Fruit fly (Drosophila melanogaster): ENCODE results near the gene CG13731.

CG13731 gene

dm6 chr3L:17393098-17393497 is 4.3 kb upstream of the CG13731 start:
- TF ChIP-seq tj (GFP tag; optimal IDR thresholded peaks at IDR 0.05) (no peak), cic (GFP tag; optimal IDR thresholded peaks at IDR 0.05) (no peak), kay (GFP tag; ENCODE audit: borderline replicate concordance) (no peak), toe (GFP tag; optimal IDR thresholded peaks at IDR 0.05) (no peak), CG7101 (tag; optimal IDR thresholded peaks at IDR 0.05) (no peak), Clk (GFP tag; optimal IDR thresholded peaks at IDR 0.05) (no peak), ovo (GFP tag; optimal IDR thresholded peaks at IDR 0.05) (no peak), CG33017 (tag; optimal IDR thresholded peaks at IDR 0.05) (no peak), CG14711 (tag; optimal IDR thresholded peaks at IDR 0.05) (no peak), bab1 (GFP tag; optimal IDR thresholded peaks at IDR 0.05) (no peak), Hr96 (GFP tag; optimal IDR thresholded peaks at IDR 0.05) (no peak), pad (GFP tag; optimal IDR thresholded peaks at IDR 0.05) (no peak), CG5204 (GFP tag; optimal IDR thresholded peaks at IDR 0.05) (no peak), CG1620 (GFP tag; optimal IDR thresholded peaks at IDR 0.05) (no peak), cnc (optimal IDR thresholded peaks at IDR 0.05) (no peak)

dm6 chr3L:17392412-17392811 is 3.7 kb upstream of the CG13731 start:
- TF ChIP-seq CG33017 (tag; optimal IDR thresholded peaks at IDR 0.05) (no peak), cic (GFP tag; optimal IDR thresholded peaks at IDR 0.05) (no peak), kay (GFP tag; ENCODE audit: borderline replicate concordance) (no peak), Mnt (GFP tag; optimal IDR thresholded peaks at IDR 0.05) (no peak), bab1 (GFP tag; optimal IDR thresholded peaks at IDR 0.05) (no peak), Clk (GFP tag; optimal IDR thresholded peaks at IDR 0.05) (no peak), CG12768 (GFP tag; optimal IDR thresholded peaks at IDR 0.05) (no peak), CG5204 (GFP tag; optimal IDR thresholded peaks at IDR 0.05) (no peak), CG11617 (GFP tag; optimal IDR thresholded peaks at IDR 0.05) (no peak), CG14711 (tag; optimal IDR thresholded peaks at IDR 0.05) (no peak), CG7045 (GFP tag; optimal IDR thresholded peaks at IDR 0.05) (no peak), cnc (optimal IDR thresholded peaks at IDR 0.05) (no peak), CG7101 (tag; optimal IDR thresholded peaks at IDR 0.05) (no peak), toe (GFP tag; optimal IDR thresholded peaks at IDR 0.05) (no peak), Crg-1 (GFP tag; optimal IDR thresholded peaks at IDR 0.05) (no peak), tj (GFP tag; optimal IDR thresholded peaks at IDR 0.05) (no peak), Hr96 (GFP tag; optimal IDR thresholded peaks at IDR 0.05) (no peak), pad (GFP tag; optimal IDR thresholded peaks at IDR 0.05) (no peak), ovo (GFP tag; optimal IDR thresholded peaks at IDR 0.05) (no peak), CG1620 (GFP tag; optimal IDR thresholded peaks at IDR 0.05) (no peak)

dm6 chr3L:17391132-17391531 is 2.4 kb upstream of the CG13731 start:
- TF ChIP-seq bab1 (GFP tag; optimal IDR thresholded peaks at IDR 0.05) (no peak), Hr96 (GFP tag; optimal IDR thresholded peaks at IDR 0.05) (no peak), tj (GFP tag; optimal IDR thresholded peaks at IDR 0.05) (no peak)

dm6 chr3L:17386612-17387382 is 2.0 kb downstream of the CG13731 start:
- TF ChIP-seq ovo (GFP tag; optimal IDR thresholded peaks at IDR 0.05) (no peak), CG7101 (tag; optimal IDR thresholded peaks at IDR 0.05) (no peak), CG1620 (GFP tag; optimal IDR thresholded peaks at IDR 0.05) (no peak), Hr96 (GFP tag; optimal IDR thresholded peaks at IDR 0.05) (no peak), Mnt (GFP tag; optimal IDR thresholded peaks at IDR 0.05) (no peak), Clk (GFP tag; optimal IDR thresholded peaks at IDR 0.05) (no peak), CG33017 (tag; optimal IDR thresholded peaks at IDR 0.05) (no peak), cic (GFP tag; optimal IDR thresholded peaks at IDR 0.05) (no peak), CG5204 (GFP tag; optimal IDR thresholded peaks at IDR 0.05) (no peak)

dm6 chr3L:17383714-17384113 is 5.0 kb downstream of the CG13731 start:
- TF ChIP-seq bab1 (GFP tag; optimal IDR thresholded peaks at IDR 0.05) (no peak), toe (GFP tag; optimal IDR thresholded peaks at IDR 0.05) (no peak), pad (GFP tag; optimal IDR thresholded peaks at IDR 0.05) (no peak), tj (GFP tag; optimal IDR thresholded peaks at IDR 0.05) (no peak), cnc (optimal IDR thresholded peaks at IDR 0.05) (no peak), Hr96 (GFP tag; optimal IDR thresholded peaks at IDR 0.05) (no peak), kay (GFP tag; ENCODE audit: borderline replicate concordance) (no peak), Mnt (GFP tag; optimal IDR thresholded peaks at IDR 0.05) (no peak)

- TF ChIP-seq tj (GFP tag; optimal IDR thresholded peaks at IDR 0.05) (no peak), CG11617 (GFP tag; optimal IDR thresholded peaks at IDR 0.05) (no peak), CG12768 (GFP tag; optimal IDR thresholded peaks at IDR 0.05) (no peak), kay (GFP tag; ENCODE audit: borderline replicate concordance) (no peak), CG5204 (GFP tag; optimal IDR thresholded peaks at IDR 0.05) (no peak), pad (GFP tag; optimal IDR thresholded peaks at IDR 0.05) (no peak), CG14711 (tag; optimal IDR thresholded peaks at IDR 0.05) (no peak), Hr96 (GFP tag; optimal IDR thresholded peaks at IDR 0.05) (no peak), toe (GFP tag; optimal IDR thresholded peaks at IDR 0.05) (no peak), ovo (GFP tag; optimal IDR thresholded peaks at IDR 0.05) (no peak), CG7045 (GFP tag; optimal IDR thresholded peaks at IDR 0.05) (no peak), cnc (optimal IDR thresholded peaks at IDR 0.05) (no peak), cic (GFP tag; optimal IDR thresholded peaks at IDR 0.05) (no peak), CG33017 (tag; optimal IDR thresholded peaks at IDR 0.05) (no peak), CG7101 (tag; optimal IDR thresholded peaks at IDR 0.05) (no peak)
Observed at dm6 chr3L:17383285-17383684, 5.5 kb downstream of the CG13731 start.

All from whole organism, adult.